Fruit fly (Drosophila melanogaster) whole organism, embryonic: ENCODE measurements around the gene fwe.

Experiments
- CG10462 ChIP-seq: fragments of 200-800 bp; sonication (Bioruptor generic); optimal IDR thresholded peaks from 2 replicates; lab custom pipeline; 2016; ENCODE audit warnings: missing biosample characterization, missing genetic modification characterization
- CG10979 ChIP-seq: fragments of 200-800 bp; sonication (Bioruptor generic); optimal IDR thresholded peaks from 2 replicates; lab custom pipeline; 2018; ENCODE audit warnings: missing biosample characterization, mild to moderate bottlenecking, missing genetic modification characterization, moderate library complexity
- CG12219 ChIP-seq: fragments of 200-800 bp; sonication (Bioruptor generic); optimal IDR thresholded peaks from 3 replicates; lab custom pipeline; 2018; ENCODE audit warnings: missing biosample characterization, mild to moderate bottlenecking, missing genetic modification characterization
- CG12391 ChIP-seq: fragments of 200-800 bp; sonication (Bioruptor generic); optimal IDR thresholded peaks from 3 replicates; lab custom pipeline; 2018; ENCODE audit warnings: missing biosample characterization, mild to moderate bottlenecking, missing genetic modification characterization, moderate library complexity
- CG13424 ChIP-seq: fragments of 200-800 bp; sonication (Bioruptor generic); optimal IDR thresholded peaks from 2 replicates; lab custom pipeline; 2019; ENCODE audit warnings: missing biosample characterization, mild to moderate bottlenecking, missing genetic modification characterization, moderate library complexity
- CG13775 ChIP-seq: fragments of 200-800 bp; sonication (Bioruptor generic); optimal IDR thresholded peaks from 3 replicates; lab custom pipeline; 2017; ENCODE audit warnings: missing biosample characterization, mild to moderate bottlenecking, missing genetic modification characterization
- CG14710 ChIP-seq: fragments of 200-800 bp; sonication (Bioruptor generic); optimal IDR thresholded peaks from 3 replicates; lab custom pipeline; 2019; ENCODE audit warnings: missing biosample characterization, mild to moderate bottlenecking, missing genetic modification characterization, moderate library complexity
- CG15696 ChIP-seq: fragments of 200-800 bp; sonication (Bioruptor generic); optimal IDR thresholded peaks from 2 replicates; lab custom pipeline; 2019; ENCODE audit warnings: missing biosample characterization, mild to moderate bottlenecking, missing genetic modification characterization, moderate library complexity
- CG1603 ChIP-seq: fragments of 200-800 bp; sonication (Bioruptor generic); optimal IDR thresholded peaks from 2 replicates; lab custom pipeline; 2019; ENCODE audit warnings: missing biosample characterization, mild to moderate bottlenecking, missing genetic modification characterization, moderate library complexity
- CG16779 ChIP-seq: fragments of 200-800 bp; sonication (Bioruptor generic); IDR thresholded peaks from 2 replicates; pipeline ENCODE4 v1.3.6; 2022; ENCODE audit warnings: missing biosample characterization, missing genetic modification characterization
- CG17361 ChIP-seq: fragments of 200-800 bp; sonication (Bioruptor generic); IDR thresholded peaks from 3 replicates; pipeline ENCODE4 v1.3.6; 2022; ENCODE audit warnings: missing biosample characterization, missing genetic modification characterization
- CG17802 ChIP-seq: fragments of 200-800 bp; sonication (Bioruptor generic); optimal IDR thresholded peaks from 2 replicates; lab custom pipeline; 2018; ENCODE audit warnings: missing biosample characterization, mild to moderate bottlenecking, missing genetic modification characterization, moderate library complexity
- CG17829 ChIP-seq: fragments of 200-800 bp; optimal IDR thresholded peaks from 2 replicates; lab custom pipeline; 2019; ENCODE audit warnings: missing biosample characterization, mild to moderate bottlenecking, missing genetic modification characterization, moderate library complexity
- CG18262 ChIP-seq: fragments of 200-800 bp; optimal IDR thresholded peaks from 3 replicates; lab custom pipeline; 2019; ENCODE audit warnings: missing biosample characterization, mild to moderate bottlenecking, missing genetic modification characterization, moderate library complexity
- CG3065 ChIP-seq: fragments of 200-800 bp; sonication (Bioruptor generic); optimal IDR thresholded peaks from 2 replicates; lab custom pipeline; 2016; ENCODE audit warnings: missing biosample characterization, missing genetic modification characterization
- CG3726 ChIP-seq: fragments of 200-800 bp; sonication (Bioruptor generic); IDR thresholded peaks from 3 replicates; pipeline ENCODE4, ENCODE4 v1.3.6; 2022; ENCODE audit warnings: missing biosample characterization, missing genetic modification characterization
- CG4404 ChIP-seq: fragments of 200-800 bp; sonication (Bioruptor generic); IDR thresholded peaks from 2 replicates; pipeline ENCODE4 v1.3.6; 2022; ENCODE audit warnings: missing biosample characterization, missing genetic modification characterization
- CG4854 ChIP-seq: fragments of 200-800 bp; sonication (Bioruptor generic); optimal IDR thresholded peaks from 2 replicates; lab custom pipeline; 2016; ENCODE audit warnings: missing biosample characterization, missing genetic modification characterization, inconsistent platforms
- CG6765 ChIP-seq: fragments of 200-800 bp; sonication (Bioruptor generic); optimal IDR thresholded peaks from 3 replicates; lab custom pipeline; 2017; ENCODE audit warnings: missing biosample characterization, mild to moderate bottlenecking, missing genetic modification characterization
- CG7963 ChIP-seq: fragments of 200-800 bp; sonication (Bioruptor generic); IDR thresholded peaks from 3 replicates; pipeline ENCODE4 v1.3.6; 2022; ENCODE audit warnings: missing biosample characterization, missing genetic modification characterization; ENCODE audit not compliant: partially characterized antibody
- CG8478 ChIP-seq: fragments of >200 bp; optimal IDR thresholded peaks from 2 replicates; lab custom pipeline; 2018
- CG8765 ChIP-seq: fragments of 200-800 bp; sonication (Bioruptor generic); IDR thresholded peaks from 2 replicates; pipeline ENCODE4 v1.3.6; 2022; ENCODE audit warnings: missing biosample characterization, missing genetic modification characterization
- D19A ChIP-seq: fragments of 200-800 bp; optimal IDR thresholded peaks from 3 replicates; lab custom pipeline; 2019; ENCODE audit warnings: missing biosample characterization, mild to moderate bottlenecking, missing genetic modification characterization, moderate library complexity
- Ets65A ChIP-seq: fragments of 200-800 bp; sonication (Bioruptor generic); peaks from one replicate; lab custom pipeline; 2016; ENCODE audit warnings: missing biosample characterization, missing genetic modification characterization
- Fer1 ChIP-seq: fragments of 200-800 bp; sonication (Bioruptor generic); optimal IDR thresholded peaks from 2 replicates; lab custom pipeline; 2017; ENCODE audit warnings: missing biosample characterization, mild to moderate bottlenecking, missing genetic modification characterization
- Fer2 ChIP-seq: fragments of 200-800 bp; sonication (Bioruptor generic); optimal IDR thresholded peaks from 2 replicates; lab custom pipeline; 2018; ENCODE audit warnings: missing biosample characterization, mild to moderate bottlenecking, missing genetic modification characterization, moderate library complexity
- Hand ChIP-seq: fragments of 200-800 bp; sonication (Bioruptor generic); optimal IDR thresholded peaks from 2 replicates; lab custom pipeline; 2017; ENCODE audit warnings: mild to moderate bottlenecking, missing biosample characterization, missing genetic modification reagents, missing genetic modification characterization
- Hr78 ChIP-seq, 2 experiments: fragments of 200-800 bp in 1 of 2; fragments of >200 bp in 1 of 2; sonication (Bioruptor generic) in 1 of 2; optimal IDR thresholded peaks; 2 replicates each; lab custom pipeline; 2017 to 2019; ENCODE audit warnings: missing biosample characterization in 2 of 2, missing genetic modification characterization in 2 of 2, mild to moderate bottlenecking in 1 of 2, moderate library complexity in 1 of 2
- Six4 ChIP-seq: fragments of 200-800 bp; sonication (Bioruptor generic); optimal IDR thresholded peaks from 2 replicates; lab custom pipeline; 2016; ENCODE audit warnings: missing biosample characterization, missing genetic modification characterization
- TFAM ChIP-seq: fragments of 200-800 bp; sonication (Bioruptor generic); optimal IDR thresholded peaks from 2 replicates; lab custom pipeline; 2017; ENCODE audit warnings: missing biosample characterization, missing genetic modification characterization, inconsistent platforms
- Xrp1 ChIP-seq: fragments of 200-800 bp; sonication (Bioruptor generic); IDR thresholded peaks from 2 replicates; pipeline ENCODE4 v1.3.6; 2022; ENCODE audit warnings: missing biosample characterization, missing genetic modification characterization
- esg ChIP-seq: fragments of 200-800 bp; sonication (Bioruptor generic); conservative IDR thresholded peaks from 2 replicates; pipeline ENCODE4 v1.3.6; 2022; ENCODE audit warnings: missing biosample characterization, missing genetic modification characterization
- eve ChIP-seq, 2 experiments: fragments of >200 bp; optimal IDR thresholded peaks; 2 replicates each; lab custom pipeline; 2017; ENCODE audit warnings: missing biosample characterization in 2 of 2, missing genetic modification characterization in 2 of 2
- ftz-f1 ChIP-seq: fragments of 200-800 bp; sonication (Bioruptor generic); optimal IDR thresholded peaks from 2 replicates; lab custom pipeline; 2016; ENCODE audit warnings: missing biosample characterization, missing genetic modification characterization
- grau ChIP-seq: fragments of 200-800 bp; optimal IDR thresholded peaks from 3 replicates; lab custom pipeline; 2019; ENCODE audit warnings: missing biosample characterization, mild to moderate bottlenecking, missing genetic modification characterization, moderate library complexity
- klu ChIP-seq: fragments of 200-800 bp; sonication (Bioruptor generic); IDR thresholded peaks from 2 replicates; pipeline ENCODE4 v1.3.6; 2022; ENCODE audit warnings: missing biosample characterization, missing genetic modification characterization
- lab ChIP-seq: fragments of 200-800 bp; sonication (Bioruptor generic); optimal IDR thresholded peaks from 3 replicates; lab custom pipeline; 2017; ENCODE audit warnings: missing biosample characterization, missing genetic modification characterization, mild to moderate bottlenecking, moderate library complexity, missing genetic modification reagents
- lilli ChIP-seq: fragments of 200-800 bp; sonication (Bioruptor generic); optimal IDR thresholded peaks from 3 replicates; lab custom pipeline; 2016; ENCODE audit warnings: missing biosample characterization, missing genetic modification characterization
- lola ChIP-seq, 3 experiments: fragments of >200 bp in 2 of 3; fragments of 200-800 bp in 1 of 3; sonication (Bioruptor generic) in 1 of 3; optimal IDR thresholded peaks; 2 replicates each; lab custom pipeline; 2017 to 2019; ENCODE audit warnings: missing biosample characterization in 3 of 3, missing genetic modification characterization in 3 of 3, mild to moderate bottlenecking in 1 of 3, moderate library complexity in 1 of 3
- pan ChIP-seq, 4 experiments: fragments of >200 bp in 3 of 4; fragments of 200-800 bp in 1 of 4; sonication (Bioruptor generic) in 1 of 4; optimal IDR thresholded peaks in 3 of 4; IDR thresholded peaks in 1 of 4; 2 replicates each; pipeline versions ENCODE4 v1.3.6 to Lab custom; 2017 to 2022; ENCODE audit warnings: missing biosample characterization in 2 of 4, missing genetic modification characterization in 2 of 4, mixed read lengths in 1 of 4
- prd ChIP-seq, 3 experiments: fragments of >200 bp in 2 of 3; fragments of 200-800 bp in 1 of 3; sonication (Bioruptor generic) in 1 of 3; optimal IDR thresholded peaks in 2 of 3; IDR thresholded peaks in 1 of 3; 2 replicates in 2 of 3; 3 replicates in 1 of 3; pipeline versions ENCODE4 v1.3.6 to Lab custom; 2017 to 2022; ENCODE audit warnings: missing biosample characterization in 1 of 3, missing genetic modification characterization in 1 of 3
- sens ChIP-seq: fragments of 200-800 bp; sonication (Bioruptor generic); peaks from one replicate; lab custom pipeline; 2016; ENCODE audit warnings: missing biosample characterization, missing genetic modification characterization
- seq ChIP-seq: fragments of 200-800 bp; sonication (Bioruptor generic); IDR thresholded peaks from 2 replicates; pipeline ENCODE4 v1.3.6; 2022; ENCODE audit warnings: missing biosample characterization, missing genetic modification characterization
- sna ChIP-seq: fragments of 200-800 bp; sonication (Bioruptor generic); IDR thresholded peaks from 2 replicates; pipeline ENCODE4 v1.3.6; 2022; ENCODE audit warnings: missing biosample characterization, missing genetic modification characterization; ENCODE audit not compliant: partially characterized antibody
- ssp ChIP-seq: fragments of 200-800 bp; sonication (Bioruptor generic); IDR thresholded peaks from 2 replicates; pipeline ENCODE4 v1.3.6; 2022; ENCODE audit warnings: missing biosample characterization, missing genetic modification characterization
- tgo ChIP-seq: fragments of 200-800 bp; sonication (Bioruptor generic); IDR thresholded peaks from 3 replicates; pipeline ENCODE4 v1.3.6; 2022; ENCODE audit warnings: missing biosample characterization, missing genetic modification characterization
- vfl ChIP-seq: fragments of 200-800 bp; sonication (Bioruptor generic); optimal IDR thresholded peaks from 2 replicates; lab custom pipeline; 2016; ENCODE audit warnings: missing biosample characterization, missing genetic modification characterization
- zf30C ChIP-seq: fragments of 200-800 bp; sonication (Bioruptor generic); optimal IDR thresholded peaks from 3 replicates; lab custom pipeline; 2018; ENCODE audit warnings: missing biosample characterization, mild to moderate bottlenecking, missing genetic modification characterization

Gene fwe

DNA sequence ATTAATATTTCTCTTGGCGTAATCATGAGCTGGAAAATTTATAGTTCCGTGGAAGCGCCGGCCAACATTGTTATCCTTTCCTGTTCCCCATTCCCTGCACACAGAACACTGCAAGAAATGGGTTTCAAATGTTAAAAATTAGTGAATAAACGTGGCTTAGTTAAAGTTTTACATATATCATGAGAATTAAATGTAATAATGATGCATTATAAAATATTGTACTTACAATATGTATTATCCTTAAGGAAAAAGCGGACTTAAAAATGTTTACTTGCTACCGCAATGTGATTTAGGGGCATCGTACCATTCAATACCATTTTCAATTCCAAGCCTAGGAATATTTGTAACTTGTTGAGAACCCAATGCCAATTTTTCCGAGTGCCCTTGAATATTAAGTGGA lies 13.6 kb downstream of the fwe start (continued):
- TF ChIP-seq grau (tag; lab: Kevin White, UChicago) (peak; percentile 6), Six4 (GFP tag; lab: Kevin White, UChicago) (no peak), ftz-f1 (GFP tag; lab: Kevin White, UChicago) (no peak), CG17802 (tag; lab: Kevin White, UChicago) (no peak), CG1603 (no peak), CG3726 (no peak), lab (GFP tag; lab: Kevin White, UChicago) (no peak), sens (peak; percentile 51), esg (no peak), Hr78 (GFP tag; optimal IDR thresholded peaks at IDR 0.05; lab: Kevin White, UChicago) (no peak), tgo (GFP tag; lab: Robert Waterston, UW) (no peak), CG3065 (GFP tag; lab: Kevin White, UChicago) (no peak), TFAM (no peak), Hand (GFP tag; lab: Kevin White, UChicago) (no peak), lola (GFP tag; optimal IDR thresholded peaks at IDR 0.05; lab: Kevin White, UChicago) (peak in 1 of 3 experiments; percentile 39), CG10462 (GFP tag; lab: Kevin White, UChicago) (no peak), ssp (no peak), Xrp1 (GFP tag; lab: Robert Waterston, UW) (0 out of 2 replicates have a peak, but pooled peaks have one; percentile 35), CG7963 (GFP tag; lab: Robert Waterston, UW) (no peak), prd (optimal IDR thresholded peaks at IDR 0.05; lab: Kevin White, UChicago) (no peak), prd (GFP tag; IDR thresholded peaks at IDR 0.05; lab: Robert Waterston, UW) (no peak; the same call in 2 of the 3 replicates), Fer2 (tag; lab: Kevin White, UChicago) (no peak), CG8478 (lab: Kevin White, UChicago) (no peak), klu (GFP tag; lab: Robert Waterston, UW) (no peak), eve (GFP tag; optimal IDR thresholded peaks at IDR 0.05; lab: Kevin White, UChicago) (peak in 1 of 2 experiments; percentile 36), CG18262 (peak; percentile 44), CG12391 (tag; lab: Kevin White, UChicago) (peak; percentile 37), vfl (no peak), CG4404 (GFP tag; lab: Robert Waterston, UW) (peak; percentile 14; the same call in 1 of the 2 replicates), zf30C (peak; percentile 75), CG13424 (tag; lab: Kevin White, UChicago) (no peak), lilli (GFP tag; lab: Kevin White, UChicago) (no peak), Ets65A (GFP tag; lab: Kevin White, UChicago) (peak; percentile 39), CG10979 (tag; lab: Kevin White, UChicago) (peak; percentile 31), CG6765 (no peak), CG16779 (no peak), pan (optimal IDR thresholded peaks at IDR 0.05; lab: Kevin White, UChicago) (no peak), pan (GFP tag; optimal IDR thresholded peaks at IDR 0.05 in 1 of 2, IDR thresholded peaks at IDR 0.05 in 1 of 2) (no peak), D19A (tag; lab: Kevin White, UChicago) (peak; percentile 20), CG4854 (no peak), CG17829 (tag; lab: Kevin White, UChicago) (peak; percentile 53), CG15696 (tag; lab: Kevin White, UChicago) (peak; percentile 52), CG17361 (0 out of 3 replicates have a peak, but pooled peaks have one; percentile 35), CG14710 (tag; lab: Kevin White, UChicago) (peak; percentile 5), sna (GFP tag; lab: Robert Waterston, UW) (no peak), CG13775 (peak; percentile 9), Fer1 (GFP tag; lab: Kevin White, UChicago) (no peak), CG8765 (GFP tag; lab: Robert Waterston, UW) (no peak), CG12219 (no peak), seq (no peak)
